Fruit fly (Drosophila melanogaster) whole organism, embryonic: ENCODE results near the gene Prx4.

Experiments
- Antp ChIP-seq: fragments of 200-800 bp; sonication (Bioruptor generic); optimal IDR thresholded peaks from 3 replicates; lab custom pipeline; 2016; ENCODE audit warnings: missing biosample characterization, missing genetic modification characterization
- Bgb ChIP-seq: fragments of 200-800 bp; sonication (Bioruptor generic); IDR thresholded peaks from 2 replicates; pipeline ENCODE4 v1.3.6; 2022; ENCODE audit warnings: missing biosample characterization, missing genetic modification characterization; ENCODE audit not compliant: partially characterized antibody
- CG14667 ChIP-seq: fragments of 200-800 bp; sonication (Bioruptor generic); IDR thresholded peaks from 2 replicates; pipeline ENCODE4 v1.3.6; 2022; ENCODE audit warnings: missing biosample characterization, missing genetic modification characterization
- CG14710 ChIP-seq: fragments of 200-800 bp; sonication (Bioruptor generic); optimal IDR thresholded peaks from 3 replicates; lab custom pipeline; 2019; ENCODE audit warnings: missing biosample characterization, mild to moderate bottlenecking, missing genetic modification characterization, moderate library complexity
- CG15601 ChIP-seq: fragments of 200-800 bp; sonication (Bioruptor generic); optimal IDR thresholded peaks from 3 replicates; lab custom pipeline; 2019; ENCODE audit warnings: missing biosample characterization, mild to moderate bottlenecking, missing genetic modification characterization, moderate library complexity
- CG1603 ChIP-seq: fragments of 200-800 bp; sonication (Bioruptor generic); optimal IDR thresholded peaks from 2 replicates; lab custom pipeline; 2019; ENCODE audit warnings: missing biosample characterization, mild to moderate bottlenecking, missing genetic modification characterization, moderate library complexity
- CG17359 ChIP-seq: fragments of 200-800 bp; sonication (Bioruptor generic); optimal IDR thresholded peaks from 3 replicates; lab custom pipeline; 2018; ENCODE audit warnings: missing biosample characterization, mild to moderate bottlenecking, missing genetic modification characterization, moderate library complexity
- CG1792 ChIP-seq: fragments of 200-800 bp; sonication (Bioruptor generic); optimal IDR thresholded peaks from 2 replicates; lab custom pipeline; 2016; ENCODE audit warnings: missing biosample characterization, missing genetic modification characterization
- CG18764 ChIP-seq: fragments of 200-800 bp; sonication (Bioruptor generic); optimal IDR thresholded peaks from 3 replicates; lab custom pipeline; 2016; ENCODE audit warnings: missing biosample characterization, missing genetic modification characterization
- CG2875 ChIP-seq: fragments of 200-800 bp; sonication (Bioruptor generic); optimal IDR thresholded peaks from 2 replicates; lab custom pipeline; 2017; ENCODE audit warnings: missing biosample characterization, mild to moderate bottlenecking, missing genetic modification characterization, missing genetic modification reagents
- CG30403 ChIP-seq: fragments of 200-800 bp; sonication (Bioruptor generic); optimal IDR thresholded peaks from 3 replicates; lab custom pipeline; 2016; ENCODE audit warnings: missing biosample characterization, missing genetic modification characterization
- CG31441 ChIP-seq: fragments of 200-800 bp; sonication (Bioruptor generic); IDR thresholded peaks from 2 replicates; pipeline ENCODE4 v1.3.6; 2022; ENCODE audit warnings: missing biosample characterization, missing genetic modification characterization
- CG34376 ChIP-seq: fragments of 200-800 bp; sonication (Bioruptor generic); optimal IDR thresholded peaks from 2 replicates; lab custom pipeline; 2018; ENCODE audit warnings: missing biosample characterization, mild to moderate bottlenecking, missing genetic modification characterization
- CG3838 ChIP-seq: fragments of 200-800 bp; sonication (Bioruptor generic); optimal IDR thresholded peaks from 3 replicates; lab custom pipeline; 2016; ENCODE audit warnings: missing biosample characterization, missing genetic modification characterization
- CG3847 ChIP-seq: fragments of 200-800 bp; sonication (Bioruptor generic); IDR thresholded peaks from 2 replicates; pipeline ENCODE4 v1.3.6; 2022; ENCODE audit warnings: missing biosample characterization, missing genetic modification characterization
- CG3995 ChIP-seq: fragments of 200-800 bp; sonication (Bioruptor generic); optimal IDR thresholded peaks from 3 replicates; lab custom pipeline; 2016; ENCODE audit warnings: missing biosample characterization, missing genetic modification characterization
- CG4328 ChIP-seq: fragments of 200-800 bp; sonication (Bioruptor generic); optimal IDR thresholded peaks from 3 replicates; lab custom pipeline; 2017; ENCODE audit warnings: missing biosample characterization, missing genetic modification reagents, missing genetic modification characterization
- CG4360 ChIP-seq: fragments of 200-800 bp; sonication (Bioruptor generic); IDR thresholded peaks from 2 replicates; pipeline ENCODE4 v1.3.6; 2022; ENCODE audit warnings: missing biosample characterization, missing genetic modification characterization
- CG6254 ChIP-seq: fragments of 200-800 bp; sonication (Bioruptor generic); optimal IDR thresholded peaks from 3 replicates; lab custom pipeline; 2017; ENCODE audit warnings: mild to moderate bottlenecking, missing biosample characterization, missing genetic modification reagents, missing genetic modification characterization
- CG8388 ChIP-seq: fragments of 200-800 bp; sonication (Bioruptor generic); optimal IDR thresholded peaks from 2 replicates; lab custom pipeline; 2019; ENCODE audit warnings: missing biosample characterization, mild to moderate bottlenecking, missing genetic modification characterization, moderate library complexity
- CG8924 ChIP-seq: fragments of 200-800 bp; optimal IDR thresholded peaks from 3 replicates; lab custom pipeline; 2019; ENCODE audit warnings: missing biosample characterization, mild to moderate bottlenecking, missing genetic modification characterization, moderate library complexity
- CG9215 ChIP-seq: fragments of 200-800 bp; sonication (Bioruptor generic); IDR thresholded peaks from 2 replicates; pipeline ENCODE4 v1.3.6; 2022; ENCODE audit warnings: missing biosample characterization, missing genetic modification characterization
- Camta ChIP-seq: fragments of 200-800 bp; sonication (Bioruptor generic); optimal IDR thresholded peaks from 2 replicates; lab custom pipeline; 2016; ENCODE audit warnings: missing biosample characterization, missing genetic modification characterization
- D ChIP-seq, 2 experiments: fragments of 200-800 bp in 1 of 2; fragments of >200 bp in 1 of 2; sonication (Bioruptor generic) in 1 of 2; optimal IDR thresholded peaks; 2 replicates in 1 of 2; 3 replicates in 1 of 2; lab custom pipeline; 2017; ENCODE audit warnings: mild to moderate bottlenecking in 1 of 2, missing biosample characterization in 1 of 2, missing genetic modification characterization in 1 of 2, missing genetic modification reagents in 1 of 2
- Dad ChIP-seq: fragments of 200-800 bp; sonication (Bioruptor generic); optimal IDR thresholded peaks from 3 replicates; lab custom pipeline; 2016; ENCODE audit warnings: missing biosample characterization, missing genetic modification characterization
- ERR ChIP-seq: fragments of 200-800 bp; sonication (Bioruptor generic); optimal IDR thresholded peaks from 2 replicates; lab custom pipeline; 2016; ENCODE audit warnings: missing biosample characterization, missing genetic modification characterization
- Ets65A ChIP-seq: fragments of 200-800 bp; sonication (Bioruptor generic); peaks from one replicate; lab custom pipeline; 2016; ENCODE audit warnings: missing biosample characterization, missing genetic modification characterization
- Ets97D ChIP-seq: fragments of 200-800 bp; sonication (Bioruptor generic); optimal IDR thresholded peaks from 3 replicates; lab custom pipeline; 2016; ENCODE audit warnings: missing biosample characterization, missing genetic modification characterization
- Fer3 ChIP-seq: fragments of 200-800 bp; sonication (Bioruptor generic); optimal IDR thresholded peaks from 2 replicates; lab custom pipeline; 2018; ENCODE audit warnings: missing biosample characterization, mild to moderate bottlenecking, missing genetic modification characterization, moderate library complexity
- HLH3B ChIP-seq: fragments of 200-800 bp; sonication (Bioruptor generic); IDR thresholded peaks from 2 replicates; pipeline ENCODE4 v1.3.6; 2022; ENCODE audit warnings: missing biosample characterization, missing genetic modification characterization
- HLH54F ChIP-seq: fragments of 200-800 bp; sonication (Bioruptor generic); optimal IDR thresholded peaks from 3 replicates; lab custom pipeline; 2016; ENCODE audit warnings: missing biosample characterization, missing genetic modification characterization
- Max ChIP-seq: fragments of 200-800 bp; sonication (Bioruptor generic); optimal IDR thresholded peaks from 2 replicates; lab custom pipeline; 2016; ENCODE audit warnings: missing biosample characterization, mild to moderate bottlenecking, missing genetic modification characterization
- Optix ChIP-seq: fragments of 200-800 bp; sonication (Bioruptor generic); IDR thresholded peaks from 3 replicates; pipeline ENCODE4 v1.3.6; 2022; ENCODE audit warnings: missing biosample characterization, missing genetic modification characterization
- PHDP ChIP-seq: fragments of 200-800 bp; sonication (Bioruptor generic); optimal IDR thresholded peaks from 3 replicates; lab custom pipeline; 2018; ENCODE audit warnings: missing biosample characterization, mild to moderate bottlenecking, missing genetic modification characterization, moderate library complexity
- Ssrp ChIP-seq: fragments of 200-800 bp; sonication (Bioruptor generic); optimal IDR thresholded peaks from 2 replicates; lab custom pipeline; 2018; ENCODE audit warnings: missing biosample characterization, mild to moderate bottlenecking, missing genetic modification characterization, moderate library complexity
- bbx ChIP-seq: fragments of 200-800 bp; sonication (Bioruptor generic); IDR thresholded peaks from 2 replicates; pipeline ENCODE4 v1.3.6; 2022; ENCODE audit warnings: missing biosample characterization, missing genetic modification characterization; ENCODE audit not compliant: partially characterized antibody
- cad ChIP-seq: fragments of >200 bp; optimal IDR thresholded peaks from 2 replicates; lab custom pipeline; 2017; ENCODE audit warnings: missing biosample characterization, missing genetic modification characterization
- cg ChIP-seq: fragments of 200-800 bp; sonication (Bioruptor generic); optimal IDR thresholded peaks from 3 replicates; lab custom pipeline; 2019; ENCODE audit warnings: missing biosample characterization, mild to moderate bottlenecking, missing genetic modification characterization, moderate library complexity
- crp ChIP-seq, 2 experiments: fragments of 200-800 bp; sonication (Bioruptor generic); optimal IDR thresholded peaks; 2 replicates in 1 of 2; 3 replicates in 1 of 2; lab custom pipeline; 2017; ENCODE audit warnings: missing biosample characterization in 2 of 2, missing genetic modification characterization in 2 of 2, mild to moderate bottlenecking in 1 of 2, moderate library complexity in 1 of 2
- h ChIP-seq: fragments of >200 bp; optimal IDR thresholded peaks from 2 replicates; lab custom pipeline; 2017
- ind ChIP-seq: fragments of 200-800 bp; sonication (Bioruptor generic); optimal IDR thresholded peaks from 3 replicates; lab custom pipeline; 2016; ENCODE audit warnings: missing biosample characterization, missing genetic modification characterization
- insv ChIP-seq, 2 experiments: fragments of 200-800 bp; sonication (Bioruptor generic); optimal IDR thresholded peaks; 3 replicates each; lab custom pipeline; 2016 to 2018; ENCODE audit warnings: missing biosample characterization in 2 of 2, missing genetic modification characterization in 2 of 2
- nau ChIP-seq: fragments of 200-800 bp; sonication (Bioruptor generic); optimal IDR thresholded peaks from 3 replicates; lab custom pipeline; 2017; ENCODE audit warnings: missing biosample characterization, mild to moderate bottlenecking, missing genetic modification characterization, missing genetic modification reagents
- odd ChIP-seq: fragments of 200-800 bp; sonication (Bioruptor generic); optimal IDR thresholded peaks from 2 replicates; lab custom pipeline; 2017; ENCODE audit warnings: missing biosample characterization, mild to moderate bottlenecking, missing genetic modification characterization
- p53 ChIP-seq: fragments of 200-800 bp; sonication (Bioruptor generic); optimal IDR thresholded peaks from 2 replicates; lab custom pipeline; 2016; ENCODE audit warnings: missing biosample characterization, missing genetic modification characterization
- pnt ChIP-seq: fragments of 200-800 bp; sonication (Bioruptor generic); optimal IDR thresholded peaks from 3 replicates; lab custom pipeline; 2016; ENCODE audit warnings: missing biosample characterization, missing genetic modification characterization
- sd ChIP-seq: fragments of 200-800 bp; sonication (Bioruptor generic); optimal IDR thresholded peaks from 3 replicates; lab custom pipeline; 2018; ENCODE audit warnings: missing biosample characterization, mild to moderate bottlenecking, missing genetic modification characterization, moderate library complexity
- seq ChIP-seq: fragments of 200-800 bp; sonication (Bioruptor generic); IDR thresholded peaks from 2 replicates; pipeline ENCODE4 v1.3.6; 2022; ENCODE audit warnings: missing biosample characterization, missing genetic modification characterization
- shn ChIP-seq: fragments of 200-800 bp; sonication (Bioruptor generic); optimal IDR thresholded peaks from 3 replicates; lab custom pipeline; 2016; ENCODE audit warnings: missing biosample characterization, missing genetic modification characterization
- slp2 ChIP-seq: fragments of 200-800 bp; sonication (Bioruptor generic); optimal IDR thresholded peaks from 2 replicates; lab custom pipeline; 2016; ENCODE audit warnings: missing biosample characterization, missing genetic modification characterization
- trem ChIP-seq: fragments of 200-800 bp; optimal IDR thresholded peaks from 3 replicates; lab custom pipeline; 2019; ENCODE audit warnings: missing biosample characterization, mild to moderate bottlenecking, missing genetic modification characterization, moderate library complexity
- twi ChIP-seq: fragments of 200-800 bp; optimal IDR thresholded peaks from 2 replicates; lab custom pipeline; 2019; ENCODE audit warnings: missing biosample characterization, mild to moderate bottlenecking, missing genetic modification characterization, moderate library complexity

Gene Prx4

dm6 chr3L:3050185-3050584, 8.0 kb downstream of the Prx4 start, which contains the start of gene CG32485 (continued):
- no peak for TF ChIP-seq slp2 (GFP tag; lab: Kevin White, UChicago)
- TF ChIP-seq CG1603 (tag; lab: Kevin White, UChicago), result peak; percentile 2
- no peak for TF ChIP-seq CG31441 (GFP tag; lab: Robert Waterston, UW)
- peak; percentile 4 for TF ChIP-seq trem (tag; lab: Kevin White, UChicago)
- TF ChIP-seq CG2875 (GFP tag; lab: Kevin White, UChicago), result no peak
- no peak for TF ChIP-seq CG4360
- TF ChIP-seq CG3847 (GFP tag; lab: Robert Waterston, UW), result no peak
- TF ChIP-seq cg (GFP tag; lab: Kevin White, UChicago), result no peak
- TF ChIP-seq ind, result no peak
- no peak for TF ChIP-seq ERR (GFP tag; lab: Kevin White, UChicago)
- TF ChIP-seq HLH54F, result no peak
- peak; percentile 86 for TF ChIP-seq CG15601
- TF ChIP-seq CG1792, result no peak
- TF ChIP-seq Fer3 (tag; lab: Kevin White, UChicago), result no peak
- TF ChIP-seq CG18764 (GFP tag; lab: Kevin White, UChicago), result no peak
- TF ChIP-seq Optix, result no peak
- peak; percentile 67 for TF ChIP-seq CG17359
- TF ChIP-seq CG3838 (GFP tag; lab: Kevin White, UChicago), result no peak
- no peak for TF ChIP-seq CG4328 (GFP tag; lab: Kevin White, UChicago)
- TF ChIP-seq CG34376, result no peak
- TF ChIP-seq CG3995 (GFP tag; lab: Kevin White, UChicago), result peak; percentile 54
- no peak for TF ChIP-seq Camta (GFP tag; lab: Kevin White, UChicago)
- no peak for TF ChIP-seq CG14667 (GFP tag; lab: Robert Waterston, UW)
- 0 out of 2 replicates have a peak, but pooled peaks have one; percentile 12 for TF ChIP-seq HLH3B (GFP tag; lab: Robert Waterston, UW)
- no peak for TF ChIP-seq CG8388 (GFP tag; lab: Kevin White, UChicago)
- TF ChIP-seq twi, result no peak
- no peak for TF ChIP-seq cad (GFP tag; lab: Kevin White, UChicago)
- 0 out of 2 replicates have a peak, but pooled peaks have one; percentile 31 for TF ChIP-seq bbx (GFP tag; lab: Robert Waterston, UW)
- TF ChIP-seq Ssrp (tag; lab: Kevin White, UChicago), result no peak
- TF ChIP-seq shn, result no peak
- no peak for TF ChIP-seq pnt (GFP tag; lab: Kevin White, UChicago)
- TF ChIP-seq sd, result peak; percentile 9
- no peak for TF ChIP-seq p53 (GFP tag; lab: Kevin White, UChicago)
- no peak for TF ChIP-seq h
- no peak for TF ChIP-seq Max (GFP tag; lab: Kevin White, UChicago)
- no peak for TF ChIP-seq Antp (GFP tag; lab: Kevin White, UChicago)
- TF ChIP-seq CG9215 (GFP tag; lab: Robert Waterston, UW), result no peak
- no peak for TF ChIP-seq Dad (GFP tag; lab: Kevin White, UChicago)
- no peak for TF ChIP-seq PHDP
- TF ChIP-seq insv (GFP tag; optimal IDR thresholded peaks at IDR 0.05; lab: Kevin White, UChicago), result no peak
- TF ChIP-seq CG30403 (GFP tag; lab: Kevin White, UChicago), result no peak
- no peak for TF ChIP-seq seq (GFP tag; lab: Robert Waterston, UW)
- no peak for TF ChIP-seq nau
- TF ChIP-seq Ets65A (GFP tag; lab: Kevin White, UChicago), result no peak
- no peak for TF ChIP-seq Bgb
- TF ChIP-seq CG8924, result no peak
- no peak for TF ChIP-seq CG6254 (GFP tag; lab: Kevin White, UChicago)
- TF ChIP-seq D (optimal IDR thresholded peaks at IDR 0.05; lab: Kevin White, UChicago), result no peak
- no peak for TF ChIP-seq D (GFP tag; optimal IDR thresholded peaks at IDR 0.05; lab: Kevin White, UChicago)
- TF ChIP-seq CG14710 (tag; lab: Kevin White, UChicago), result peak; percentile 25
- TF ChIP-seq crp (GFP tag; optimal IDR thresholded peaks at IDR 0.05; lab: Kevin White, UChicago), result no peak
- no peak for TF ChIP-seq Ets97D
- TF ChIP-seq odd (GFP tag; lab: Kevin White, UChicago), result no peak
